Worm (Caenorhabditis elegans) whole organism, L1 larva: Measurements from ENCODE around the gene sdc-3.

Experiments used
- ceh-82 ChIP-seq, 3 experiments: fragments of 150-350 bp in 1 of 3; sonication (generic microtip) in 2 of 3; optimal IDR thresholded peaks; 2 replicates each; lab custom pipeline; 2014 to 2017; ENCODE audit warnings: missing biosample characterization in 3 of 3, missing genetic modification characterization in 3 of 3
- ceh-88 ChIP-seq: fragments of 200-800 bp; sonication (Bioruptor generic); IDR thresholded peaks from 2 replicates; pipeline ENCODE4 v1.3.6; 2022; ENCODE audit warnings: missing genetic modification characterization, missing compliant biosample characterization
- dsc-1 ChIP-seq: sonication (generic microtip); optimal IDR thresholded peaks from 2 replicates; lab custom pipeline; 2016; ENCODE audit warnings: mild to moderate bottlenecking, missing genetic modification characterization, missing compliant biosample characterization
- mep-1 ChIP-seq: fragments of 150-350 bp; optimal IDR thresholded peaks from 2 replicates; lab custom pipeline; 2014; ENCODE audit warnings: missing biosample characterization, missing genetic modification characterization
- nhr-77 ChIP-seq: fragments of 150-350 bp; optimal IDR thresholded peaks from 2 replicates; lab custom pipeline; 2014; ENCODE audit warnings: missing biosample characterization, missing genetic modification characterization
- skn-1 ChIP-seq: fragments of 150-350 bp; optimal IDR thresholded peaks from 2 replicates; lab custom pipeline; 2014; ENCODE audit warnings: missing biosample characterization, missing genetic modification characterization

- TF ChIP-seq ceh-88 (GFP tag; lab: Robert Waterston, UW) (no peak), ceh-82 (tag; optimal IDR thresholded peaks at IDR 0.05; lab: Kevin White, UChicago) (no peak), mep-1 (tag; lab: Kevin White, UChicago) (no peak), dsc-1 (tag; lab: Kevin White, UChicago) (no peak), nhr-77 (tag; lab: Kevin White, UChicago) (no peak), skn-1 (tag; lab: Kevin White, UChicago) (no peak)
Measured at ce11 chrV:15088613-15089012, 40.6 kb upstream of the sdc-3 start, which contains the start of gene C01G10.18.
